Worm (Caenorhabditis elegans): Measurements from ENCODE around the gene C45B2.8.

DNA sequence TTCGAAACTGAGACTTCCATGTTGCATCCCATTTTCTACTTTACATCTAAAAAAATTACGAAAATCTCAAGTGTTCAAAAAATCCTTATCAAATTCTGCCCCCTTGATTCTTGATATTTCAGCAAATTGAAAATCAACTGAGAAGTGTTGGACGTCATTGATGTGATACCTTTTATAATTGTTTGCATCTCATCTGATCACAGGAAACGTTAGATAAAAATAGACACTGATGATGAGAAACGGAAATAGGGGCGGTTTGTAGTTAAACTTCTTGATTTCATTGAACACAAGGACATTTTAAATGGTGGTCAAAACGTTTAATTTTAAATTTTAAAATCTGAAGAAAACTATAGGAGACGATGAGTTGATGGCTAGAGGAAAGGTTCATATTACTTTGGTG, 41.0 kb downstream of the C45B2.8 start:
- TF ChIP-seq ama-1 (optimal IDR thresholded peaks at IDR 0.05) (no peak), nhr-77 (tag; optimal IDR thresholded peaks at IDR 0.05) (no peak), zfp-3 (GFP tag; conservative IDR thresholded peaks at IDR 0.05) (no peak), skn-1 (tag; optimal IDR thresholded peaks at IDR 0.05) (no peak), egl-43 (GFP tag; IDR thresholded peaks at IDR 0.05) (no peak), unc-39 (tag; optimal IDR thresholded peaks at IDR 0.05) (no peak), F44E2.7 (GFP tag; IDR thresholded peaks at IDR 0.05) (no peak), ceh-28 (tag; optimal IDR thresholded peaks at IDR 0.05) (no peak), unc-62 (GFP tag; optimal IDR thresholded peaks at IDR 0.05 in 1 of 2) (peak in 1 of 2 experiments; percentile 88), unc-62 (tag; optimal IDR thresholded peaks at IDR 0.05) (no peak), vab-7 (GFP tag; IDR thresholded peaks at IDR 0.05) (no peak), pqm-1 (tag; optimal IDR thresholded peaks at IDR 0.05) (no peak)
